Fruit fly (Drosophila melanogaster): ENCODE data around the gene HemK1.

The HemK1 gene

DNA sequence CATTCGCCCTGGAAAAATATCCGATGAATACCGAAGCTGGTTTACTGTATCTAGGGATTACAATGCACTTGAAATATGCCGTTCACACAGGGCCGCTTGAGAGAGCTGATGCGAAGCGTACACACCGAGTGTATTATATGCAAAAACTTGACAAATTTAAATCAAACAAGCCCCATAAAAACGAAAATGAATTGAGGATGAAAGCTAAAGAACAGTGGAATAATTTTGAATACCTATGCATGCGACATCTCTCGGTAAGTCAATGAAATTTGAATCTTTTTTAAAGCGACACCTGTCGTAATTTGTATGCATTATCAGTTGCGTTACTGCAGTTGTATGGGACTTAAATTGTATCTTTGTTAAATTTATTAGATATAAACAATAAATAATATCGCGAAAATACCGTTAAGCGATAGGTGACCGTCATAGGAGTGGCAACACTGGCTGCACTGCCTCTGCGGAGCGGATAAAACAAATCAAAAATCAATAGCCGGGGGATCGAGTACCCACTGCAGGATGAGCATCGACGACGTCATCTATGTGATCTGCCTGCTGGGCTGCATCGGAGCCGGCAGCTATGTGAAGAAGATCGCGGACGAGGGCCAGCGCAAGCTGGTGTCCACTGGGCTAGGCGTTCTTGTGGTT, 11.4 kb downstream of the HemK1 start, which contains the start of gene frj:
Gene frj (plus strand): TSS at position 98 of the 645 bp plus-strand sequence.
- TF ChIP-seq fkh (GFP tag; optimal IDR thresholded peaks at IDR 0.05) (no peak), topi (GFP tag; optimal IDR thresholded peaks at IDR 0.05) (peak; percentile 37), CG3032 (tag; optimal IDR thresholded peaks at IDR 0.05) (peak; percentile 58), dsx (GFP tag; optimal IDR thresholded peaks at IDR 0.05; ENCODE audit: poor library complexity, severe bottlenecking) (peak; percentile 2), CG6163 (GFP tag; IDR thresholded peaks at IDR 0.05) (peak; percentile 52), CG8119 (GFP tag; IDR thresholded peaks at IDR 0.05) (no peak), Ets21C (GFP tag; optimal IDR thresholded peaks at IDR 0.05) (peak; percentile 63), CG6854 (GFP tag; optimal IDR thresholded peaks at IDR 0.05) (no peak), CG32006 (GFP tag; optimal IDR thresholded peaks at IDR 0.05) (peak; percentile 50), CG16779 (tag; optimal IDR thresholded peaks at IDR 0.05) (no peak), Sox15 (GFP tag; optimal IDR thresholded peaks at IDR 0.05) (peak; percentile 64), CG6276 (GFP tag; optimal IDR thresholded peaks at IDR 0.05) (no peak), fd85E (GFP tag; optimal IDR thresholded peaks at IDR 0.05) (no peak), CG34406 (GFP tag; optimal IDR thresholded peaks at IDR 0.05) (peak; percentile 29), Eip93F (GFP tag; optimal IDR thresholded peaks at IDR 0.05) (no peak), CG31627 (GFP tag; optimal IDR thresholded peaks at IDR 0.05) (peak; percentile 77), Hr39 (GFP tag; optimal IDR thresholded peaks at IDR 0.05) (peak; percentile 67), spab (GFP tag; optimal IDR thresholded peaks at IDR 0.05) (no peak), CG11902 (GFP tag; optimal IDR thresholded peaks at IDR 0.05) (peak; percentile 65), Hr4 (GFP tag; optimal IDR thresholded peaks at IDR 0.05) (peak; percentile 63), dac (GFP tag; optimal IDR thresholded peaks at IDR 0.05) (peak; percentile 10), Smox (GFP tag; optimal IDR thresholded peaks at IDR 0.05) (peak; percentile 38), achi (GFP tag; optimal IDR thresholded peaks at IDR 0.05) (peak; percentile 37), CG8632 (GFP tag; optimal IDR thresholded peaks at IDR 0.05) (peak; percentile 10), ss (GFP tag; optimal IDR thresholded peaks at IDR 0.05) (no peak), CG9139 (GFP tag; optimal IDR thresholded peaks at IDR 0.05) (no peak), CG1621 (tag; optimal IDR thresholded peaks at IDR 0.05) (no peak), esn (GFP tag; optimal IDR thresholded peaks at IDR 0.05) (peak; percentile 59), CG6808 (GFP tag; optimal IDR thresholded peaks at IDR 0.05) (peak; percentile 11), CG6792 (GFP tag; optimal IDR thresholded peaks at IDR 0.05) (peak; percentile 7), CG4318 (GFP tag; optimal IDR thresholded peaks at IDR 0.05) (no peak), Met (GFP tag; optimal IDR thresholded peaks at IDR 0.05) (peak; percentile 17), salr (GFP tag; optimal IDR thresholded peaks at IDR 0.05) (no peak), Gug (GFP tag; IDR thresholded peaks at IDR 0.05) (peak; percentile 32; the same call in 1 of the 2 replicates), acj6 (GFP tag; optimal IDR thresholded peaks at IDR 0.05) (peak; percentile 60), CG3919 (GFP tag; optimal IDR thresholded peaks at IDR 0.05) (peak; percentile 53), Hr38 (GFP tag; optimal IDR thresholded peaks at IDR 0.05) (no peak), eg (GFP tag; IDR thresholded peaks at IDR 0.05) (no peak), Sox102F (GFP tag; optimal IDR thresholded peaks at IDR 0.05) (no peak), Sox14 (GFP tag; optimal IDR thresholded peaks at IDR 0.05) (peak; percentile 55), lz (GFP tag; optimal IDR thresholded peaks at IDR 0.05) (peak; percentile 57), cyc (GFP tag; optimal IDR thresholded peaks at IDR 0.05) (peak; percentile 73), vri (GFP tag; optimal IDR thresholded peaks at IDR 0.05) (no peak), CG10669 (GFP tag; optimal IDR thresholded peaks at IDR 0.05) (peak; percentile 36), net (GFP tag; optimal IDR thresholded peaks at IDR 0.05) (peak; percentile 3), CG11294 (GFP tag; IDR thresholded peaks at IDR 0.05) (no peak; the same call in 1 of the 2 replicates), CG7368 (GFP tag; optimal IDR thresholded peaks at IDR 0.05) (no peak), CG11762 (GFP tag; optimal IDR thresholded peaks at IDR 0.05; ENCODE audit: insufficient read depth) (peak; percentile 36), Ets96B (tag; optimal IDR thresholded peaks at IDR 0.05) (peak; percentile 34), Lpt (GFP tag; optimal IDR thresholded peaks at IDR 0.05) (no peak), CG10631 (GFP tag; optimal IDR thresholded peaks at IDR 0.05) (no peak)
